Fruit fly (Drosophila melanogaster): ENCODE measurements around the gene oc.
A peak's percentile ranks its signal among the peaks of the same experiment; 100 is the strongest.

oc gene

dm6 chrX:8640636-8641216 is 9.8 kb downstream of the oc start:
- TF ChIP-seq pad (GFP tag; optimal IDR thresholded peaks at IDR 0.05): no peak
- TF ChIP-seq CG5204 (GFP tag; optimal IDR thresholded peaks at IDR 0.05): no peak
- no peak for TF ChIP-seq CG14711 (tag; optimal IDR thresholded peaks at IDR 0.05)
- TF ChIP-seq CG11617 (GFP tag; optimal IDR thresholded peaks at IDR 0.05): no peak
- no peak for TF ChIP-seq Mnt (GFP tag; optimal IDR thresholded peaks at IDR 0.05)
- TF ChIP-seq cic (GFP tag; optimal IDR thresholded peaks at IDR 0.05): no peak
- TF ChIP-seq Crg-1 (GFP tag; optimal IDR thresholded peaks at IDR 0.05): no peak
- no peak for TF ChIP-seq ovo (GFP tag; optimal IDR thresholded peaks at IDR 0.05)
- TF ChIP-seq Hr96 (GFP tag; optimal IDR thresholded peaks at IDR 0.05): no peak
- no peak for TF ChIP-seq cnc (optimal IDR thresholded peaks at IDR 0.05)
- no peak for TF ChIP-seq Clk (GFP tag; optimal IDR thresholded peaks at IDR 0.05)
- TF ChIP-seq kay (GFP tag; ENCODE audit: borderline replicate concordance): no peak
- TF ChIP-seq CG12768 (GFP tag; optimal IDR thresholded peaks at IDR 0.05): no peak

dm6 chrX:8637013-8637412 is 13.5 kb downstream of the oc start:
- TF ChIP-seq toe (GFP tag; optimal IDR thresholded peaks at IDR 0.05) (no peak), CG33017 (tag; optimal IDR thresholded peaks at IDR 0.05) (no peak), Hr96 (GFP tag; optimal IDR thresholded peaks at IDR 0.05) (no peak), CG14711 (tag; optimal IDR thresholded peaks at IDR 0.05) (no peak), pad (GFP tag; optimal IDR thresholded peaks at IDR 0.05) (no peak), kay (GFP tag; ENCODE audit: borderline replicate concordance) (no peak), Crg-1 (GFP tag; optimal IDR thresholded peaks at IDR 0.05) (no peak), bab1 (GFP tag; optimal IDR thresholded peaks at IDR 0.05) (no peak), CG1620 (GFP tag; optimal IDR thresholded peaks at IDR 0.05) (no peak), ovo (GFP tag; optimal IDR thresholded peaks at IDR 0.05) (no peak), tj (GFP tag; optimal IDR thresholded peaks at IDR 0.05) (no peak)

- TF ChIP-seq cic (GFP tag; optimal IDR thresholded peaks at IDR 0.05) (no peak), CG33017 (tag; optimal IDR thresholded peaks at IDR 0.05) (no peak), Hr96 (GFP tag; optimal IDR thresholded peaks at IDR 0.05) (no peak), CG11617 (GFP tag; optimal IDR thresholded peaks at IDR 0.05) (no peak), CG14711 (tag; optimal IDR thresholded peaks at IDR 0.05) (no peak), Mnt (GFP tag; optimal IDR thresholded peaks at IDR 0.05) (no peak), CG7101 (tag; optimal IDR thresholded peaks at IDR 0.05) (no peak), CG12768 (GFP tag; optimal IDR thresholded peaks at IDR 0.05) (no peak), Clk (GFP tag; optimal IDR thresholded peaks at IDR 0.05) (no peak), toe (GFP tag; optimal IDR thresholded peaks at IDR 0.05) (no peak), CG7045 (GFP tag; optimal IDR thresholded peaks at IDR 0.05) (no peak)
Measured at dm6 chrX:8636114-8636929, 14.2 kb downstream of the oc start.

- TF ChIP-seq ovo (GFP tag; optimal IDR thresholded peaks at IDR 0.05) (no peak), CG7045 (GFP tag; optimal IDR thresholded peaks at IDR 0.05) (no peak), CG33017 (tag; optimal IDR thresholded peaks at IDR 0.05) (no peak), Hr96 (GFP tag; optimal IDR thresholded peaks at IDR 0.05) (no peak), tj (GFP tag; optimal IDR thresholded peaks at IDR 0.05) (no peak), Crg-1 (GFP tag; optimal IDR thresholded peaks at IDR 0.05) (no peak), bab1 (GFP tag; optimal IDR thresholded peaks at IDR 0.05) (no peak), CG14711 (tag; optimal IDR thresholded peaks at IDR 0.05) (no peak), Clk (GFP tag; optimal IDR thresholded peaks at IDR 0.05) (no peak)
Measured at dm6 chrX:8634789-8635188, 15.7 kb downstream of the oc start.

dm6 chrX:8627171-8627570 is 23.3 kb downstream of the oc start:
- TF ChIP-seq tj (GFP tag; optimal IDR thresholded peaks at IDR 0.05) (no peak), CG14711 (tag; optimal IDR thresholded peaks at IDR 0.05) (no peak), CG5204 (GFP tag; optimal IDR thresholded peaks at IDR 0.05) (no peak), pad (GFP tag; optimal IDR thresholded peaks at IDR 0.05) (no peak), CG11617 (GFP tag; optimal IDR thresholded peaks at IDR 0.05) (no peak), cnc (optimal IDR thresholded peaks at IDR 0.05) (no peak), CG7045 (GFP tag; optimal IDR thresholded peaks at IDR 0.05) (no peak), ovo (GFP tag; optimal IDR thresholded peaks at IDR 0.05) (no peak), Mnt (GFP tag; optimal IDR thresholded peaks at IDR 0.05) (no peak), Crg-1 (GFP tag; optimal IDR thresholded peaks at IDR 0.05) (no peak), toe (GFP tag; optimal IDR thresholded peaks at IDR 0.05) (no peak), CG12768 (GFP tag; optimal IDR thresholded peaks at IDR 0.05) (no peak), CG33017 (tag; optimal IDR thresholded peaks at IDR 0.05) (no peak), Clk (GFP tag; optimal IDR thresholded peaks at IDR 0.05) (no peak), bab1 (GFP tag; optimal IDR thresholded peaks at IDR 0.05) (no peak)

dm6 chrX:8624867-8625266 is 25.6 kb downstream of the oc start:
- peak; percentile 28 for TF ChIP-seq Mnt (GFP tag; optimal IDR thresholded peaks at IDR 0.05)
- peak; percentile 66 for TF ChIP-seq bab1 (GFP tag; optimal IDR thresholded peaks at IDR 0.05)
- TF ChIP-seq tj (GFP tag; optimal IDR thresholded peaks at IDR 0.05): peak; percentile 21
- peak; percentile 89 for TF ChIP-seq pad (GFP tag; optimal IDR thresholded peaks at IDR 0.05)
- TF ChIP-seq ovo (GFP tag; optimal IDR thresholded peaks at IDR 0.05): peak; percentile 91
- no peak for TF ChIP-seq CG7045 (GFP tag; optimal IDR thresholded peaks at IDR 0.05)
